Fruit fly (Drosophila melanogaster): ENCODE measurements around the gene CG32240.

Gene CG32240

dm6 chr3L:4413800-4414446 lies 32.5 kb upstream of the CG32240 start (continued):
- TF ChIP-seq Ptx1 (GFP tag; IDR thresholded peaks at IDR 0.05) (peak; percentile 36; the same call in 1 of the 2 replicates), bab2 (GFP tag; optimal IDR thresholded peaks at IDR 0.05) (no peak), slbo (GFP tag; IDR thresholded peaks at IDR 0.05) (peak; percentile 82), ash1 (GFP tag; optimal IDR thresholded peaks at IDR 0.05) (peak; percentile 14), sqz (GFP tag; optimal IDR thresholded peaks at IDR 0.05) (peak; percentile 35), Med (GFP tag) (peak; percentile 95), B-H1 (GFP tag; IDR thresholded peaks at IDR 0.05) (no peak), sd (tag; optimal IDR thresholded peaks at IDR 0.05) (peak; percentile 69), ara (GFP tag; IDR thresholded peaks at IDR 0.05) (no peak), Six4 (GFP tag; optimal IDR thresholded peaks at IDR 0.05) (no peak), CG32772 (GFP tag; IDR thresholded peaks at IDR 0.05) (peak; percentile 38; the same call in 1 of the 2 replicates), zf30C (GFP tag; optimal IDR thresholded peaks at IDR 0.05) (peak; percentile 8), chinmo (GFP tag; IDR thresholded peaks at IDR 0.05; ENCODE audit: partially characterized antibody) (peak; percentile 98), CG5953 (GFP tag; IDR thresholded peaks at IDR 0.05) (0 out of 2 replicates have a peak, but pooled peaks have one; percentile 17), CG10543 (GFP tag; optimal IDR thresholded peaks at IDR 0.05) (peak; percentile 98), sens (GFP tag) (peak; percentile 83), CG2199 (GFP tag; IDR thresholded peaks at IDR 0.05) (0 out of 3 replicates have a peak, but pooled peaks have one; percentile 29), Awh (GFP tag; IDR thresholded peaks at IDR 0.05) (no peak), tll (GFP tag; optimal IDR thresholded peaks at IDR 0.05) (no peak), HmgZ (tag; optimal IDR thresholded peaks at IDR 0.05) (peak; percentile 45), oc (tag; optimal IDR thresholded peaks at IDR 0.05) (peak; percentile 27), so (GFP tag; IDR thresholded peaks at IDR 0.05) (0 out of 3 replicates have a peak, but pooled peaks have one; percentile 26), nom (GFP tag; optimal IDR thresholded peaks at IDR 0.05) (no peak), sug (tag; optimal IDR thresholded peaks at IDR 0.05) (peak; percentile 90), Adf1 (GFP tag; IDR thresholded peaks at IDR 0.05) (peak; percentile 69), HLH54F (GFP tag; optimal IDR thresholded peaks at IDR 0.05) (peak; percentile 14), CG1529 (GFP tag; optimal IDR thresholded peaks at IDR 0.05) (no peak), CG13894 (tag; optimal IDR thresholded peaks at IDR 0.05) (peak; percentile 80), NFAT (GFP tag; IDR thresholded peaks at IDR 0.05) (peak; percentile 82), schlank (tag; optimal IDR thresholded peaks at IDR 0.05) (peak; percentile 10), mirr (GFP tag; optimal IDR thresholded peaks at IDR 0.05) (peak; percentile 89), CG15269 (tag; optimal IDR thresholded peaks at IDR 0.05) (peak; percentile 18), Atf-2 (GFP tag; optimal IDR thresholded peaks at IDR 0.05) (no peak), CG34422 (GFP tag; IDR thresholded peaks at IDR 0.05) (peak; percentile 48; the same call in 1 of the 3 replicates), CG30431 (GFP tag; optimal IDR thresholded peaks at IDR 0.05) (no peak), CG5245 (GFP tag; optimal IDR thresholded peaks at IDR 0.05) (no peak), kay (GFP tag; optimal IDR thresholded peaks at IDR 0.05) (peak; percentile 92), Rfx (GFP tag; IDR thresholded peaks at IDR 0.05) (peak; percentile 74), fd3F (GFP tag; optimal IDR thresholded peaks at IDR 0.05) (peak; percentile 10), tup (GFP tag; optimal IDR thresholded peaks at IDR 0.05) (no peak), Ada2b (GFP tag; IDR thresholded peaks at IDR 0.05) (peak; percentile 37; the same call in 1 of the 2 replicates), CG14441 (GFP tag; IDR thresholded peaks at IDR 0.05) (peak; percentile 14; the same call in 1 of the 2 replicates), CG17912 (GFP tag; optimal IDR thresholded peaks at IDR 0.05) (peak; percentile 25), CG10366 (GFP tag; IDR thresholded peaks at IDR 0.05) (peak; percentile 45), H15 (GFP tag; IDR thresholded peaks at IDR 0.05) (no peak; the same call in 2 of the 3 replicates), chm (GFP tag; IDR thresholded peaks at IDR 0.05) (peak; percentile 42; the same call in 1 of the 2 replicates), CG11398 (GFP tag; optimal IDR thresholded peaks at IDR 0.05) (no peak), CG8290 (GFP tag; optimal IDR thresholded peaks at IDR 0.05) (no peak), CG8290 (tag; optimal IDR thresholded peaks at IDR 0.05) (peak in 1 of 2 experiments; percentile 88), Poxn (GFP tag; IDR thresholded peaks at IDR 0.05) (no peak), gro (GFP tag; optimal IDR thresholded peaks at IDR 0.05) (peak; percentile 28)

Measured in whole organism, embryonic.